Worm (Caenorhabditis elegans) whole organism, L1 larva: ENCODE measurements around the gene C35A5.6.

Source experiments
- ceh-82 ChIP-seq, 3 experiments: fragments of 150-350 bp in 1 of 3; sonication (generic microtip) in 2 of 3; optimal IDR thresholded peaks; 2 replicates each; lab custom pipeline; 2014 to 2017; ENCODE audit warnings: missing biosample characterization in 3 of 3, missing genetic modification characterization in 3 of 3
- ces-1 ChIP-seq: fragments of 150-350 bp; optimal IDR thresholded peaks from 2 replicates; lab custom pipeline; 2014; ENCODE audit warnings: missing biosample characterization, missing genetic modification reagents, missing genetic modification characterization
- jun-1 ChIP-seq: fragments of 150-350 bp; optimal IDR thresholded peaks from 2 replicates; lab custom pipeline; 2014; ENCODE audit warnings: missing biosample characterization, missing genetic modification reagents, missing genetic modification characterization
- swsn-7 ChIP-seq: sonication (generic microtip); optimal IDR thresholded peaks from 2 replicates; lab custom pipeline; 2016; ENCODE audit warnings: missing genetic modification characterization, missing compliant biosample characterization
- xbp-1 ChIP-seq: sonication (generic microtip); optimal IDR thresholded peaks from 2 replicates; lab custom pipeline; 2016; ENCODE audit warnings: missing genetic modification characterization, missing compliant biosample characterization

DNA sequence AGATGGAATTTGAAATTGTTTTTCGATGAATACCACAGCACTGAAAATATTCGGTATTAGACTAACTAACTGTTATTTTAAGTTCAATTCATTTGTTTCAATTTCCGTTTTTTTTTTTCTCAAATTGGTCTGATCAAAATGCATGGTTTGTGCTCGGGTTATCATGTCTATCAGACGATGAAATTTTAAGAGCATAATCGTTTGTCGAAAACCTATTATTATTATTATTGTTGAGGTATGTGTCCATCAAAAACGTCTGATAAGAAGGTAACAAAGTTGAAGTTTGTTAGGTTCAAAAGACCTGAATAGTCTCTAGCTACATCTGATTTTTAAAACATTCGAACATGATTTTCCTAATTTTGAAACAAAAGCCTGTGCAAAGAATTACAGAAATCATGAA, 24.9 kb upstream of the C35A5.6 start:
- TF ChIP-seq xbp-1 (tag; lab: Kevin White, UChicago) (no peak), ceh-82 (tag; optimal IDR thresholded peaks at IDR 0.05; lab: Kevin White, UChicago) (no peak), ces-1 (GFP tag; lab: Kevin White, UChicago) (no peak), jun-1 (tag; lab: Kevin White, UChicago) (no peak), swsn-7 (tag; lab: Kevin White, UChicago) (no peak)
